Fruit fly (Drosophila melanogaster) whole organism, wandering third instar larva: ENCODE data around the gene CG6959.

Experiments used
- Abd-B ChIP-seq: fragments of >200 bp; optimal IDR thresholded peaks from 2 replicates; lab custom pipeline; 2017; ENCODE audit warnings: missing biosample characterization, missing genetic modification characterization
- CG32264 ChIP-seq: fragments of 200-800 bp; sonication (Bioruptor generic); optimal IDR thresholded peaks from 2 replicates; lab custom pipeline; 2016; ENCODE audit warnings: missing biosample characterization, missing genetic modification characterization
- CG9705 ChIP-seq: fragments of 200-800 bp; sonication (Bioruptor generic); optimal IDR thresholded peaks from 2 replicates; lab custom pipeline; 2018; ENCODE audit warnings: missing biosample characterization, mild to moderate bottlenecking, missing genetic modification characterization
- CrebA ChIP-seq: fragments of 200-800 bp; sonication (Bioruptor generic); optimal IDR thresholded peaks from 2 replicates; lab custom pipeline; 2016; ENCODE audit warnings: missing biosample characterization, mild to moderate bottlenecking, missing genetic modification characterization, borderline replicate concordance
- Dfd ChIP-seq: fragments of >200 bp; optimal IDR thresholded peaks from 2 replicates; lab custom pipeline; 2017; ENCODE audit warnings: missing biosample characterization, missing genetic modification characterization
- Dif ChIP-seq: fragments of 200-275, 200-300 bp; sonication (Bioruptor generic); optimal IDR thresholded peaks from 2 replicates; lab custom pipeline; 2018; ENCODE audit warnings: missing biosample characterization, missing genetic modification characterization; ENCODE audit not compliant: partially characterized antibody
- GATAd ChIP-seq: sonication (Bioruptor generic); optimal IDR thresholded peaks from 2 replicates; lab custom pipeline; 2016; ENCODE audit warnings: missing biosample characterization, missing genetic modification characterization
- HLH106 ChIP-seq: fragments of 200-800 bp; optimal IDR thresholded peaks from 3 replicates; lab custom pipeline; 2019; ENCODE audit warnings: missing biosample characterization, mild to moderate bottlenecking, missing genetic modification characterization, moderate library complexity
- Hnf4 ChIP-seq: fragments of 200-800 bp; sonication (Bioruptor generic); optimal IDR thresholded peaks from 2 replicates; lab custom pipeline; 2016; ENCODE audit warnings: missing biosample characterization, mild to moderate bottlenecking, missing genetic modification characterization
- Hr83 ChIP-seq: fragments of 200-300 bp; sonication (Bioruptor generic); optimal IDR thresholded peaks from 2 replicates; lab custom pipeline; 2016; ENCODE audit warnings: missing biosample characterization, mild to moderate bottlenecking, missing genetic modification characterization, moderate library complexity; ENCODE audit not compliant: poor library complexity, severe bottlenecking
- Jra ChIP-seq: sonication (Bioruptor generic); optimal IDR thresholded peaks from 2 replicates; lab custom pipeline; 2016; ENCODE audit warnings: missing biosample characterization, missing genetic modification characterization
- Mio ChIP-seq: sonication (Bioruptor generic); optimal IDR thresholded peaks from 2 replicates; lab custom pipeline; 2016; ENCODE audit warnings: missing biosample characterization, missing genetic modification characterization
- N ChIP-seq: fragments of >200 bp; optimal IDR thresholded peaks from 2 replicates; lab custom pipeline; 2018; ENCODE audit warnings: missing biosample characterization, missing external identifiers, missing genetic modification characterization
- OdsH ChIP-seq: fragments of 200-800 bp; sonication (Bioruptor generic); optimal IDR thresholded peaks from 2 replicates; lab custom pipeline; 2016; ENCODE audit warnings: missing biosample characterization, mild to moderate bottlenecking, missing genetic modification characterization
- Rel ChIP-seq, 2 experiments: fragments of 200-800 bp; sonication (Bioruptor generic) in 1 of 2; optimal IDR thresholded peaks; 2 replicates in 1 of 2; 3 replicates in 1 of 2; lab custom pipeline; 2016 to 2019; ENCODE audit warnings: mild to moderate bottlenecking in 2 of 2, missing biosample characterization in 2 of 2, missing genetic modification characterization in 2 of 2, moderate library complexity in 1 of 2
- Sp1 ChIP-seq: fragments of 200-800 bp; sonication (Bioruptor generic); optimal IDR thresholded peaks from 3 replicates; lab custom pipeline; 2019; ENCODE audit warnings: missing biosample characterization, mild to moderate bottlenecking, missing genetic modification characterization, moderate library complexity
- Vsx2 ChIP-seq: fragments of 200-300, 225-300 bp; sonication (Bioruptor generic); optimal IDR thresholded peaks from 2 replicates; lab custom pipeline; 2018; ENCODE audit warnings: missing biosample characterization, missing genetic modification characterization; ENCODE audit not compliant: partially characterized antibody
- br ChIP-seq: fragments of 200-800 bp; sonication (Bioruptor generic); optimal IDR thresholded peaks from 2 replicates; lab custom pipeline; 2016; ENCODE audit warnings: missing biosample characterization, missing genetic modification characterization
- brk ChIP-seq: fragments of 200-800 bp; sonication (Bioruptor generic); optimal IDR thresholded peaks from 2 replicates; lab custom pipeline; 2016; ENCODE audit warnings: missing biosample characterization, mild to moderate bottlenecking, missing genetic modification characterization
- dl ChIP-seq, 2 experiments: fragments of 175-275, 200-275 bp in 1 of 2; fragments of 200-275 bp in 1 of 2; sonication (Bioruptor generic); optimal IDR thresholded peaks; lab custom pipeline; 2018; ENCODE audit warnings: mild to moderate bottlenecking in 2 of 2, missing biosample characterization in 2 of 2, missing genetic modification characterization in 2 of 2, moderate library complexity in 2 of 2; ENCODE audit not compliant: partially characterized antibody in 2 of 2, insufficient read depth in 1 of 2
- dmrt93B ChIP-seq: fragments of 200-800 bp; sonication (Bioruptor generic); optimal IDR thresholded peaks from 2 replicates; lab custom pipeline; 2018; ENCODE audit warnings: missing biosample characterization, mild to moderate bottlenecking, missing genetic modification characterization
- dsf ChIP-seq: sonication (Bioruptor generic); optimal IDR thresholded peaks from 2 replicates; lab custom pipeline; 2016; ENCODE audit warnings: missing biosample characterization, missing genetic modification characterization, borderline replicate concordance
- ey ChIP-seq: fragments of 200-800 bp; sonication (Bioruptor generic); optimal IDR thresholded peaks from 2 replicates; lab custom pipeline; 2016; ENCODE audit warnings: missing biosample characterization, missing genetic modification characterization
- foxo ChIP-seq, 2 experiments: fragments of 200-800 bp; sonication (Bioruptor generic); optimal IDR thresholded peaks; 2 replicates in 1 of 2; 3 replicates in 1 of 2; lab custom pipeline; 2016 to 2017; ENCODE audit warnings: missing biosample characterization in 2 of 2, missing genetic modification characterization in 2 of 2
- fru ChIP-seq: fragments of 200-800 bp; sonication (Bioruptor generic); optimal IDR thresholded peaks from 3 replicates; lab custom pipeline; 2016; ENCODE audit warnings: missing biosample characterization, mild to moderate bottlenecking, missing genetic modification characterization
- h ChIP-seq: fragments of 200-800 bp; sonication (Bioruptor generic); optimal IDR thresholded peaks from 3 replicates; lab custom pipeline; 2016; ENCODE audit warnings: missing biosample characterization, mild to moderate bottlenecking, missing genetic modification characterization
- jim ChIP-seq: fragments of 175-275, 200-325 bp; sonication (Bioruptor generic); optimal IDR thresholded peaks from 2 replicates; lab custom pipeline; 2016; ENCODE audit warnings: missing biosample characterization, mild to moderate bottlenecking, missing genetic modification characterization
- lola ChIP-seq: fragments of >200 bp; optimal IDR thresholded peaks from 2 replicates; lab custom pipeline; 2017; ENCODE audit warnings: missing biosample characterization, missing genetic modification characterization
- pan ChIP-seq: fragments of >200 bp; optimal IDR thresholded peaks from 2 replicates; lab custom pipeline; 2017
- psq ChIP-seq: fragments of 200-800 bp; sonication (Bioruptor generic); optimal IDR thresholded peaks from 3 replicates; lab custom pipeline; 2017; ENCODE audit warnings: missing biosample characterization, mild to moderate bottlenecking, missing genetic modification characterization, moderate library complexity
- rgr ChIP-seq: fragments of 200-800 bp; sonication (Bioruptor generic); optimal IDR thresholded peaks from 3 replicates; lab custom pipeline; 2016; ENCODE audit warnings: missing biosample characterization, mild to moderate bottlenecking, missing genetic modification characterization
- sage ChIP-seq: fragments of 200-800 bp; sonication (Bioruptor generic); optimal IDR thresholded peaks from 2 replicates; lab custom pipeline; 2016; ENCODE audit warnings: missing biosample characterization, mild to moderate bottlenecking, missing genetic modification characterization
- sv ChIP-seq: fragments of 200-800 bp; sonication (Bioruptor generic); optimal IDR thresholded peaks from 3 replicates; lab custom pipeline; 2016; ENCODE audit warnings: missing biosample characterization, missing genetic modification characterization
- tai ChIP-seq: sonication (Bioruptor generic); optimal IDR thresholded peaks from 2 replicates; lab custom pipeline; 2016; ENCODE audit warnings: missing biosample characterization, missing genetic modification characterization
- usp ChIP-seq: fragments of >200 bp; optimal IDR thresholded peaks from 2 replicates; lab custom pipeline; 2017; ENCODE audit warnings: missing biosample characterization, missing genetic modification characterization
- woc ChIP-seq: sonication (Bioruptor generic); optimal IDR thresholded peaks from 2 replicates; lab custom pipeline; 2016; ENCODE audit warnings: missing biosample characterization, mild to moderate bottlenecking, missing genetic modification characterization

Gene CG6959

dm6 chr3R:11888038-11888567 lies 18.8 kb upstream of the CG6959 start (continued):
- no peak for TF ChIP-seq GATAd (GFP tag; lab: Kevin White, UChicago)
- no peak for TF ChIP-seq rgr
- TF ChIP-seq CrebA: peak; percentile 61
- no peak for TF ChIP-seq pan (lab: Kevin White, UChicago)
- peak; percentile 60 to 65 for TF ChIP-seq dl (GFP tag; optimal IDR thresholded peaks at IDR 0.05; lab: Kevin White, UChicago; ENCODE audit: insufficient read depth in 1 of 2, partially characterized antibody in 2 of 2)
- no peak for TF ChIP-seq Sp1 (GFP tag; lab: Kevin White, UChicago)
- no peak for TF ChIP-seq tai (GFP tag; lab: Kevin White, UChicago)
- TF ChIP-seq brk: no peak
- TF ChIP-seq Vsx2: peak; percentile 94
- no peak for TF ChIP-seq Mio

- TF ChIP-seq woc (GFP tag; lab: Kevin White, UChicago): peak; percentile 98
- TF ChIP-seq usp (GFP tag; lab: Kevin White, UChicago): no peak
- peak; percentile 90 for TF ChIP-seq Sp1 (GFP tag; lab: Kevin White, UChicago)
- TF ChIP-seq dmrt93B (GFP tag; lab: Kevin White, UChicago): peak; percentile 84
- TF ChIP-seq foxo (GFP tag; optimal IDR thresholded peaks at IDR 0.05; lab: Kevin White, UChicago): peak in 1 of 2 experiments; percentile 92
- peak; percentile 60 for TF ChIP-seq Rel (GFP tag; optimal IDR thresholded peaks at IDR 0.05; lab: Kevin White, UChicago)
- peak; percentile 79 for TF ChIP-seq Rel (tag; optimal IDR thresholded peaks at IDR 0.05; lab: Kevin White, UChicago)
- no peak for TF ChIP-seq tai (GFP tag; lab: Kevin White, UChicago)
- TF ChIP-seq Dfd (GFP tag; lab: Kevin White, UChicago): no peak
- no peak for TF ChIP-seq N (GFP tag; lab: Kevin White, UChicago)
- TF ChIP-seq jim: no peak
- TF ChIP-seq OdsH: peak; percentile 93
- peak; percentile 75 for TF ChIP-seq Hnf4 (GFP tag; lab: Kevin White, UChicago)
- peak; percentile 19 for TF ChIP-seq Jra
- peak; percentile 51 for TF ChIP-seq sage (GFP tag; lab: Kevin White, UChicago)
- peak; percentile 85 for TF ChIP-seq Vsx2
- no peak for TF ChIP-seq pan (lab: Kevin White, UChicago)
- peak; percentile 51 for TF ChIP-seq Hr83
- TF ChIP-seq Mio: peak; percentile 72
- peak; percentile 94 for TF ChIP-seq fru (GFP tag; lab: Kevin White, UChicago)
- peak; percentile 97 for TF ChIP-seq Dif (GFP tag; lab: Kevin White, UChicago)
- TF ChIP-seq sv (GFP tag; lab: Kevin White, UChicago): peak; percentile 75
- TF ChIP-seq dsf (GFP tag; lab: Kevin White, UChicago): no peak
- peak; percentile 88 for TF ChIP-seq psq (GFP tag; lab: Kevin White, UChicago)
- TF ChIP-seq CG9705: peak; percentile 71
- peak; percentile 93 for TF ChIP-seq ey (GFP tag; lab: Kevin White, UChicago)
- TF ChIP-seq HLH106 (tag; lab: Kevin White, UChicago): peak; percentile 89
- TF ChIP-seq Abd-B: no peak
- TF ChIP-seq dl (GFP tag; optimal IDR thresholded peaks at IDR 0.05; lab: Kevin White, UChicago; ENCODE audit: insufficient read depth in 1 of 2, partially characterized antibody in 2 of 2): peak; percentile 95 to 97
- peak; percentile 94 for TF ChIP-seq br (GFP tag; lab: Kevin White, UChicago)
- TF ChIP-seq rgr: peak; percentile 88
- peak; percentile 59 for TF ChIP-seq brk
- no peak for TF ChIP-seq CG32264
- no peak for TF ChIP-seq CrebA
- peak; percentile 94 for TF ChIP-seq h
Measured at dm6 chr3R:11887114-11888037, 18.1 kb upstream of the CG6959 start, which contains the start of gene mthl5. Gene mthl5, minus strand, starts transcription at chr3R:11887168.

- TF ChIP-seq fru (GFP tag; lab: Kevin White, UChicago): no peak
- no peak for TF ChIP-seq lola (GFP tag; lab: Kevin White, UChicago)
- no peak for TF ChIP-seq Dfd (GFP tag; lab: Kevin White, UChicago)
- TF ChIP-seq jim: no peak
- TF ChIP-seq dl (GFP tag; optimal IDR thresholded peaks at IDR 0.05; lab: Kevin White, UChicago; ENCODE audit: insufficient read depth in 1 of 2, partially characterized antibody in 2 of 2): no peak
- TF ChIP-seq, all 38 proteins: peak for 0
Measured at dm6 chr3R:11883129-11883528, 13.9 kb upstream of the CG6959 start.
